Worm (Caenorhabditis elegans): Measurements from ENCODE around the gene W01C9.2.
A peak's percentile ranks its signal among the peaks of the same experiment; 100 is the strongest.

Gene W01C9.2

DNA sequence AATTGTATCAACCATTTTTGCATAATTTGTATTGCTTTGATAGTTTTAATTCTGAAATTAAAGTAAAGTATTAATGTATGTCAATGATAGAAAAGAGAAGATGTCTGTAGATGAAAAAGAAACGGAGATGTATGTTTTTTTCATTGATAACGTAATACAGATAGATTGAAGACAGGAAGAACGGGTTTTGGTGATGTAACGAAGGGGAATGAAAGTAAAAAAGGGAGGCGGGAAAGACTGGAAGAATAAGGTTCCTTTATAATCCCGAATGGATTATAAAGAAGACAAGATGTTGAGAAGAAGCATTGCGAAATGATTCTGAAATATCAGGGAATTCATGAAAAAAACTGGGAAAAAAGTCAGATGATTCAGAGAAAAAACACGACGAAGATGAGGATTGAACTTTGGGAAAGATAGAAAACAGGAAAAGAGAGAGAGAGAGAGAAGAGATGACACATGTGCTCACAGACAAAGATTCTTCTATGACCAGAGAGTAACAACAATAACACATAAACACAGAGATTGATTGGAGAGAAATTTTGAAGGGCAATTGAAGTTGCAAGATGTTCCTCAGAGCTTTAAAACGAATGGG, 49.0 kb downstream of the W01C9.2 start, which contains the start of gene F54C9.11 (continued):
- TF ChIP-seq Y5F2A.4 (GFP tag; optimal IDR thresholded peaks at IDR 0.05) (no peak), nhr-48 (tag; optimal IDR thresholded peaks at IDR 0.05) (peak; percentile 51), zip-11 (GFP tag; IDR thresholded peaks at IDR 0.05) (no peak), daf-16 (GFP tag; optimal IDR thresholded peaks at IDR 0.05) (peak in 1 of 2 experiments; percentile 57), daf-16 (tag; optimal IDR thresholded peaks at IDR 0.05) (no peak), saeg-2 (GFP tag; IDR thresholded peaks at IDR 0.05) (no peak), rbr-2 (tag; optimal IDR thresholded peaks at IDR 0.05) (peak; percentile 18), ztf-11 (tag; optimal IDR thresholded peaks at IDR 0.05) (no peak), snpc-1.2 (GFP tag; IDR thresholded peaks at IDR 0.05) (no peak), madf-9 (GFP tag; conservative IDR thresholded peaks at IDR 0.05) (no peak), dmd-8 (GFP tag; IDR thresholded peaks at IDR 0.05) (no peak), hlh-30 (tag; optimal IDR thresholded peaks at IDR 0.05; ENCODE audit: insufficient read depth) (peak; percentile 57), lin-1 (GFP tag; IDR thresholded peaks at IDR 0.05) (no peak), F37D6.2 (tag; optimal IDR thresholded peaks at IDR 0.05) (no peak), sdz-12 (GFP tag; optimal IDR thresholded peaks at IDR 0.05) (no peak), set-16 (GFP tag; IDR thresholded peaks at IDR 0.05) (no peak), nhr-237 (tag; optimal IDR thresholded peaks at IDR 0.05) (no peak), nhr-42 (GFP tag; IDR thresholded peaks at IDR 0.05) (no peak), pha-4 (GFP tag; IDR thresholded peaks at IDR 0.05) (no peak), pha-4 (tag; optimal IDR thresholded peaks at IDR 0.05) (no peak), ctbp-1 (GFP tag; IDR thresholded peaks at IDR 0.05) (peak; percentile 43; the same call in 1 of the 2 replicates), dpl-1 (GFP tag; optimal IDR thresholded peaks at IDR 0.05) (no peak), jun-1 (tag; optimal IDR thresholded peaks at IDR 0.05) (no peak), ama-1 (optimal IDR thresholded peaks at IDR 0.05) (no peak), lin-15B (tag; optimal IDR thresholded peaks at IDR 0.05) (no peak), nhr-76 (tag; optimal IDR thresholded peaks at IDR 0.05) (no peak), nhr-102 (tag; optimal IDR thresholded peaks at IDR 0.05) (no peak), ZK546.5 (tag; optimal IDR thresholded peaks at IDR 0.05) (no peak), unc-130 (GFP tag; optimal IDR thresholded peaks at IDR 0.05) (no peak), R02D3.7 (tag; optimal IDR thresholded peaks at IDR 0.05) (no peak), Y105C5A.15 (GFP tag; IDR thresholded peaks at IDR 0.05) (no peak), ztf-7 (tag; optimal IDR thresholded peaks at IDR 0.05) (no peak), dve-1 (tag; optimal IDR thresholded peaks at IDR 0.05; ENCODE audit: insufficient read depth) (peak; percentile 31), hlh-11 (tag; optimal IDR thresholded peaks at IDR 0.05) (peak; percentile 65), unc-62 (GFP tag; optimal IDR thresholded peaks at IDR 0.05 in 1 of 2) (no peak), unc-62 (tag; optimal IDR thresholded peaks at IDR 0.05) (no peak), hif-1 (tag; optimal IDR thresholded peaks at IDR 0.05) (peak in 1 of 2 experiments; percentile 24), zfp-3 (GFP tag; conservative IDR thresholded peaks at IDR 0.05) (no peak), mdt-29 (GFP tag; IDR thresholded peaks at IDR 0.05) (no peak), pqm-1 (tag; optimal IDR thresholded peaks at IDR 0.05) (no peak)

DNA sequence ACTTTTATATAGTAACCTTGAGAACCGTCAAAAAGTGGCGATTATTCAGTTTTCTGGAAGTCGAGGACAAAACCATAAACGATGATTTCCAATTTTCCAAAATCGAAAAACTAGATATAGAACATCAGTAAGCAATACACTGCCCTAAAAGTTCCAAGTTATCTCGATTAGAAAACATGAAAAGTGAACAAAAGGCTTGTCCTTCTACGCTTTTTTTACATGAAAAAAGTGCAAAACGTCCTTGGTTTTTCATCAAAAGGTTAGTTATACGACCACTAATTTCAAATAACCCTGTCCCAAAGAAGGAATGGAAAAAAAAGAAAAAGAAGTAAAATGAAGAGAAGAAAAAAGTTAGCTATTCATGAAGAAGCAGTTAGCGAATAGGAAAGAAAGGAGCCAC, 49.8 kb downstream of the W01C9.2 start:
- TF ChIP-seq madf-5 (GFP tag; IDR thresholded peaks at IDR 0.05) (no peak), nhr-42 (GFP tag; IDR thresholded peaks at IDR 0.05) (no peak), skn-1 (tag; optimal IDR thresholded peaks at IDR 0.05) (no peak), aha-1 (tag) (peak; percentile 73), Y105C5A.15 (GFP tag; IDR thresholded peaks at IDR 0.05) (no peak), snpc-1.2 (GFP tag; IDR thresholded peaks at IDR 0.05) (no peak), nhr-25 (tag; optimal IDR thresholded peaks at IDR 0.05; ENCODE audit: borderline replicate concordance, insufficient read depth) (peak; percentile 51), lim-7 (GFP tag; IDR thresholded peaks at IDR 0.05) (no peak), ZK546.5 (tag; optimal IDR thresholded peaks at IDR 0.05) (no peak), zag-1 (tag; optimal IDR thresholded peaks at IDR 0.05) (no peak), arid-1 (GFP tag; conservative IDR thresholded peaks at IDR 0.05) (no peak), nhr-10 (tag; optimal IDR thresholded peaks at IDR 0.05) (no peak)
